Fruit fly (Drosophila melanogaster) whole organism, embryonic: ENCODE data around the gene Coq7.

Experiments used
- BEAF-32 ChIP-seq: fragments of 200-800 bp; sonication (Bioruptor generic); optimal IDR thresholded peaks from 3 replicates; lab custom pipeline; 2017; ENCODE audit warnings: missing biosample characterization, missing genetic modification characterization, mild to moderate bottlenecking, moderate library complexity, missing genetic modification reagents
- Bgb ChIP-seq: fragments of 200-800 bp; sonication (Bioruptor generic); IDR thresholded peaks from 2 replicates; pipeline ENCODE4 v1.3.6; 2022; ENCODE audit warnings: missing biosample characterization, missing genetic modification characterization; ENCODE audit not compliant: partially characterized antibody
- Bteb2 ChIP-seq: fragments of 200-800 bp; sonication (Bioruptor generic); optimal IDR thresholded peaks from 2 replicates; lab custom pipeline; 2016; ENCODE audit warnings: missing biosample characterization, missing genetic modification characterization
- CG10147 ChIP-seq: fragments of 200-800 bp; sonication (Bioruptor generic); optimal IDR thresholded peaks from 2 replicates; lab custom pipeline; 2019; ENCODE audit warnings: missing biosample characterization, mild to moderate bottlenecking, missing genetic modification characterization, moderate library complexity
- CG11093 ChIP-seq: fragments of 200-800 bp; sonication (Bioruptor generic); IDR thresholded peaks from 3 replicates; pipeline ENCODE4 v1.3.6; 2022; ENCODE audit warnings: missing biosample characterization, missing genetic modification characterization
- CG13296 ChIP-seq: fragments of 200-800 bp; sonication (Bioruptor generic); optimal IDR thresholded peaks from 3 replicates; lab custom pipeline; 2018; ENCODE audit warnings: missing biosample characterization, mild to moderate bottlenecking, missing genetic modification characterization
- CG15601 ChIP-seq: fragments of 200-800 bp; sonication (Bioruptor generic); optimal IDR thresholded peaks from 3 replicates; lab custom pipeline; 2019; ENCODE audit warnings: missing biosample characterization, mild to moderate bottlenecking, missing genetic modification characterization, moderate library complexity
- CG16863 ChIP-seq: fragments of 200-800 bp; sonication (Bioruptor generic); optimal IDR thresholded peaks from 3 replicates; lab custom pipeline; 2016; ENCODE audit warnings: missing biosample characterization, missing genetic modification characterization
- CG17802 ChIP-seq: fragments of 200-800 bp; sonication (Bioruptor generic); optimal IDR thresholded peaks from 2 replicates; lab custom pipeline; 2018; ENCODE audit warnings: missing biosample characterization, mild to moderate bottlenecking, missing genetic modification characterization, moderate library complexity
- CG17829 ChIP-seq: fragments of 200-800 bp; optimal IDR thresholded peaks from 2 replicates; lab custom pipeline; 2019; ENCODE audit warnings: missing biosample characterization, mild to moderate bottlenecking, missing genetic modification characterization, moderate library complexity
- CG18764 ChIP-seq: fragments of 200-800 bp; sonication (Bioruptor generic); optimal IDR thresholded peaks from 3 replicates; lab custom pipeline; 2016; ENCODE audit warnings: missing biosample characterization, missing genetic modification characterization
- CG30403 ChIP-seq: fragments of 200-800 bp; sonication (Bioruptor generic); optimal IDR thresholded peaks from 3 replicates; lab custom pipeline; 2016; ENCODE audit warnings: missing biosample characterization, missing genetic modification characterization
- CG33213 ChIP-seq: fragments of 200-800 bp; sonication (Bioruptor generic); optimal IDR thresholded peaks from 3 replicates; lab custom pipeline; 2016; ENCODE audit warnings: missing biosample characterization, missing genetic modification characterization
- CG4424 ChIP-seq: fragments of 200-800 bp; sonication (Bioruptor generic); optimal IDR thresholded peaks from 3 replicates; lab custom pipeline; 2016; ENCODE audit warnings: missing biosample characterization, missing genetic modification characterization
- CHES-1-like ChIP-seq: fragments of 200-800 bp; sonication (Bioruptor generic); optimal IDR thresholded peaks from 2 replicates; lab custom pipeline; 2016; ENCODE audit warnings: missing biosample characterization, missing genetic modification characterization
- Dek ChIP-seq: fragments of 200-800 bp; sonication (Bioruptor generic); optimal IDR thresholded peaks from 3 replicates; lab custom pipeline; 2019; ENCODE audit warnings: missing biosample characterization, mild to moderate bottlenecking, missing genetic modification characterization, moderate library complexity
- Dll ChIP-seq: fragments of 200-800 bp; sonication (Bioruptor generic); IDR thresholded peaks from 4 replicates; pipeline ENCODE4 v1.3.6; 2022; ENCODE audit warnings: missing biosample characterization, missing genetic modification characterization; ENCODE audit not compliant: partially characterized antibody
- E2f2 ChIP-seq: fragments of 200-800 bp; sonication (Bioruptor generic); IDR thresholded peaks from 2 replicates; pipeline ENCODE4 v1.3.6; 2022; ENCODE audit warnings: missing biosample characterization, missing genetic modification characterization
- Hand ChIP-seq: fragments of 200-800 bp; sonication (Bioruptor generic); optimal IDR thresholded peaks from 2 replicates; lab custom pipeline; 2017; ENCODE audit warnings: mild to moderate bottlenecking, missing biosample characterization, missing genetic modification reagents, missing genetic modification characterization
- Hr78 ChIP-seq, 2 experiments: fragments of 200-800 bp in 1 of 2; fragments of >200 bp in 1 of 2; sonication (Bioruptor generic) in 1 of 2; optimal IDR thresholded peaks; 2 replicates each; lab custom pipeline; 2017 to 2019; ENCODE audit warnings: missing biosample characterization in 2 of 2, missing genetic modification characterization in 2 of 2, mild to moderate bottlenecking in 1 of 2, moderate library complexity in 1 of 2
- Lim3 ChIP-seq: fragments of 200-800 bp; sonication (Bioruptor generic); IDR thresholded peaks from 2 replicates; pipeline ENCODE4 v1.3.6; 2022; ENCODE audit warnings: missing biosample characterization, missing genetic modification characterization
- Pdp1 ChIP-seq, 2 experiments: fragments of 200-800 bp; sonication (Bioruptor generic); optimal IDR thresholded peaks; 3 replicates each; lab custom pipeline; 2016; ENCODE audit warnings: missing biosample characterization in 2 of 2, missing genetic modification characterization in 2 of 2, mild to moderate bottlenecking in 1 of 2, moderate library complexity in 1 of 2
- Sry-β ChIP-seq: fragments of 200-800 bp; sonication (Bioruptor generic); optimal IDR thresholded peaks from 2 replicates; lab custom pipeline; 2018; ENCODE audit warnings: missing biosample characterization, mild to moderate bottlenecking, missing genetic modification characterization, moderate library complexity
- Ssrp ChIP-seq: fragments of 200-800 bp; sonication (Bioruptor generic); optimal IDR thresholded peaks from 2 replicates; lab custom pipeline; 2018; ENCODE audit warnings: missing biosample characterization, mild to moderate bottlenecking, missing genetic modification characterization, moderate library complexity
- Tbp ChIP-seq: fragments of >200 bp; optimal IDR thresholded peaks from 2 replicates; lab custom pipeline; 2018; ENCODE audit warnings: missing biosample characterization, missing genetic modification characterization
- Trl ChIP-seq, 3 experiments: fragments of >200 bp in 2 of 3; fragments of 200-800 bp in 1 of 3; sonication (Bioruptor generic) in 1 of 3; optimal IDR thresholded peaks; 2 replicates in 1 of 3; 3 replicates in 2 of 3; lab custom pipeline; 2016 to 2017; ENCODE audit warnings: missing biosample characterization in 1 of 3, missing genetic modification characterization in 1 of 3
- ara ChIP-seq: fragments of 200-800 bp; sonication (Bioruptor generic); IDR thresholded peaks from 2 replicates; pipeline ENCODE4 v1.3.6; 2022; ENCODE audit warnings: missing biosample characterization, missing genetic modification characterization
- ato ChIP-seq: fragments of 200-800 bp; sonication (Bioruptor generic); IDR thresholded peaks from 2 replicates; pipeline ENCODE4 v1.3.6; 2022; ENCODE audit warnings: missing biosample characterization, missing genetic modification characterization; ENCODE audit not compliant: partially characterized antibody
- cad ChIP-seq: fragments of >200 bp; optimal IDR thresholded peaks from 2 replicates; lab custom pipeline; 2017; ENCODE audit warnings: missing biosample characterization, missing genetic modification characterization
- cato ChIP-seq: fragments of 200-800 bp; sonication (Bioruptor generic); optimal IDR thresholded peaks from 2 replicates; lab custom pipeline; 2016; ENCODE audit warnings: missing biosample characterization, missing genetic modification characterization, borderline replicate concordance
- chif ChIP-seq, 2 experiments: fragments of 200-800 bp; sonication (Bioruptor generic); optimal IDR thresholded peaks; 3 replicates each; lab custom pipeline; 2016; ENCODE audit warnings: missing biosample characterization in 2 of 2, missing genetic modification characterization in 2 of 2
- dimm ChIP-seq: fragments of 200-800 bp; sonication (Bioruptor generic); IDR thresholded peaks from 2 replicates; pipeline ENCODE4 v1.3.6; 2022; ENCODE audit warnings: missing biosample characterization, missing genetic modification characterization
- ftz-f1 ChIP-seq: fragments of 200-800 bp; sonication (Bioruptor generic); optimal IDR thresholded peaks from 2 replicates; lab custom pipeline; 2016; ENCODE audit warnings: missing biosample characterization, missing genetic modification characterization
- hbn ChIP-seq: fragments of 200-800 bp; sonication (Bioruptor generic); IDR thresholded peaks from 2 replicates; pipeline ENCODE4 v1.3.6; 2022; ENCODE audit warnings: missing biosample characterization, missing genetic modification characterization; ENCODE audit not compliant: partially characterized antibody
- hth ChIP-seq: fragments of >200 bp; optimal IDR thresholded peaks from 2 replicates; lab custom pipeline; 2017; ENCODE audit warnings: inconsistent platforms
- luna ChIP-seq: fragments of 200-800 bp; sonication (Bioruptor generic); optimal IDR thresholded peaks from 2 replicates; lab custom pipeline; 2016; ENCODE audit warnings: missing biosample characterization, missing genetic modification characterization
- pho ChIP-seq: fragments of 200-800 bp; sonication (Bioruptor generic); optimal IDR thresholded peaks from 2 replicates; lab custom pipeline; 2016; ENCODE audit warnings: missing biosample characterization, missing genetic modification characterization
- prd ChIP-seq, 3 experiments: fragments of >200 bp in 2 of 3; fragments of 200-800 bp in 1 of 3; sonication (Bioruptor generic) in 1 of 3; optimal IDR thresholded peaks in 2 of 3; IDR thresholded peaks in 1 of 3; 2 replicates in 2 of 3; 3 replicates in 1 of 3; pipeline versions ENCODE4 v1.3.6 to Lab custom; 2017 to 2022; ENCODE audit warnings: missing biosample characterization in 1 of 3, missing genetic modification characterization in 1 of 3
- rib ChIP-seq: fragments of 200-800 bp; sonication (Bioruptor generic); IDR thresholded peaks from 2 replicates; pipeline ENCODE4 v1.3.6; 2022; ENCODE audit warnings: missing biosample characterization, missing genetic modification characterization
- run ChIP-seq: fragments of 200-800 bp; sonication (Bioruptor generic); optimal IDR thresholded peaks from 3 replicates; lab custom pipeline; 2018; ENCODE audit warnings: missing biosample characterization, mild to moderate bottlenecking, missing genetic modification characterization
- sens ChIP-seq: fragments of 200-800 bp; sonication (Bioruptor generic); peaks from one replicate; lab custom pipeline; 2016; ENCODE audit warnings: missing biosample characterization, missing genetic modification characterization
- shn ChIP-seq: fragments of 200-800 bp; sonication (Bioruptor generic); optimal IDR thresholded peaks from 3 replicates; lab custom pipeline; 2016; ENCODE audit warnings: missing biosample characterization, missing genetic modification characterization
- sob ChIP-seq: fragments of 200-800 bp; sonication (Bioruptor generic); IDR thresholded peaks from 2 replicates; pipeline ENCODE4 v1.3.6; 2022; ENCODE audit warnings: missing biosample characterization, missing genetic modification characterization
- stc ChIP-seq: fragments of 200-800 bp; sonication (Bioruptor generic); IDR thresholded peaks from 2 replicates; pipeline ENCODE4 v1.3.6; 2022; ENCODE audit warnings: missing biosample characterization, missing genetic modification characterization
- toy ChIP-seq: fragments of 200-800 bp; sonication (Bioruptor generic); IDR thresholded peaks from 2 replicates; pipeline ENCODE4 v1.3.6; 2022; ENCODE audit warnings: missing biosample characterization, missing genetic modification characterization
- ttk ChIP-seq: fragments of 200-800 bp; sonication (Bioruptor generic); IDR thresholded peaks from 2 replicates; pipeline ENCODE4 v2.1.2; 2022; ENCODE audit warnings: missing biosample characterization, missing genetic modification characterization
- tup ChIP-seq: fragments of 200-800 bp; sonication (Bioruptor generic); optimal IDR thresholded peaks from 2 replicates; lab custom pipeline; 2016; ENCODE audit warnings: missing biosample characterization, mild to moderate bottlenecking, missing genetic modification characterization, moderate library complexity
- wek ChIP-seq: fragments of 200-800 bp; sonication (Bioruptor generic); optimal IDR thresholded peaks from 3 replicates; lab custom pipeline; 2018; ENCODE audit warnings: missing biosample characterization, mild to moderate bottlenecking, missing genetic modification characterization, moderate library complexity

Gene Coq7

dm6 chrX:6804485-6805295 is 33.7 kb downstream of the Coq7 start (continued):
- TF ChIP-seq Trl (optimal IDR thresholded peaks at IDR 0.05; lab: Kevin White, UChicago): peak; percentile 70 to 74
- TF ChIP-seq Trl (GFP tag; optimal IDR thresholded peaks at IDR 0.05; lab: Kevin White, UChicago): peak; percentile 58
- no peak for TF ChIP-seq Bgb (GFP tag; lab: Robert Waterston, UW)
- peak; percentile 57 to 81 for TF ChIP-seq chif (GFP tag; optimal IDR thresholded peaks at IDR 0.05; lab: Kevin White, UChicago)
- TF ChIP-seq run (tag; lab: Kevin White, UChicago): peak; percentile 33
- peak; percentile 51 for TF ChIP-seq Dek (tag; lab: Kevin White, UChicago)
- peak; percentile 80; the same call in 2 of the 3 replicates for TF ChIP-seq CG11093 (GFP tag; lab: Robert Waterston, UW)
- peak; percentile 87 for TF ChIP-seq sob (GFP tag; lab: Robert Waterston, UW)
- TF ChIP-seq CG17802 (tag; lab: Kevin White, UChicago): peak; percentile 34
- peak; percentile 54; the same call in 1 of the 2 replicates for TF ChIP-seq E2f2 (GFP tag; lab: Robert Waterston, UW)
- TF ChIP-seq tup (GFP tag; lab: Kevin White, UChicago): peak; percentile 46
- peak; percentile 32 for TF ChIP-seq CG18764 (GFP tag; lab: Kevin White, UChicago)
- TF ChIP-seq CHES-1-like (GFP tag; lab: Kevin White, UChicago): peak; percentile 61
- TF ChIP-seq pho (GFP tag; lab: Kevin White, UChicago): peak; percentile 66
- TF ChIP-seq CG33213 (GFP tag; lab: Kevin White, UChicago): peak; percentile 56
- TF ChIP-seq CG4424: peak; percentile 70
- TF ChIP-seq wek (GFP tag; lab: Kevin White, UChicago): peak; percentile 47
- TF ChIP-seq cad: no peak
- no peak for TF ChIP-seq Sry-β
- peak; percentile 60 for TF ChIP-seq Ssrp
- TF ChIP-seq toy (GFP tag; lab: Robert Waterston, UW): peak; percentile 69; the same call in 1 of the 2 replicates
- TF ChIP-seq Tbp (GFP tag; lab: Kevin White, UChicago): no peak
- no peak for TF ChIP-seq prd (optimal IDR thresholded peaks at IDR 0.05; lab: Kevin White, UChicago)
- TF ChIP-seq prd (GFP tag; IDR thresholded peaks at IDR 0.05; lab: Robert Waterston, UW): peak; percentile 93
- peak; percentile 62 for TF ChIP-seq Lim3 (GFP tag; lab: Robert Waterston, UW)
- peak in 1 of 2 experiments; percentile 62 for TF ChIP-seq Pdp1 (GFP tag; optimal IDR thresholded peaks at IDR 0.05; lab: Kevin White, UChicago)
- no peak for TF ChIP-seq hbn (GFP tag; lab: Robert Waterston, UW)
- no peak for TF ChIP-seq Hr78 (GFP tag; optimal IDR thresholded peaks at IDR 0.05; lab: Kevin White, UChicago)
- peak; percentile 66 for TF ChIP-seq CG16863 (GFP tag; lab: Kevin White, UChicago)
- TF ChIP-seq ara: peak; percentile 87
- no peak for TF ChIP-seq ato (GFP tag; lab: Robert Waterston, UW)
- peak; percentile 98 for TF ChIP-seq sens
- TF ChIP-seq dimm: peak; percentile 76
- TF ChIP-seq CG30403 (GFP tag; lab: Kevin White, UChicago): peak; percentile 78
- peak; percentile 30 for TF ChIP-seq cato (GFP tag; lab: Kevin White, UChicago)
- peak; percentile 64 for TF ChIP-seq CG15601 (tag; lab: Kevin White, UChicago)
- peak; percentile 84 for TF ChIP-seq ttk
- TF ChIP-seq Hand: peak; percentile 64
- no peak for TF ChIP-seq hth (lab: Kevin White, UChicago)
- TF ChIP-seq shn (GFP tag; lab: Kevin White, UChicago): peak; percentile 36
- no peak for TF ChIP-seq Dll (GFP tag; lab: Robert Waterston, UW)
- no peak for TF ChIP-seq luna
- TF ChIP-seq rib (GFP tag; lab: Robert Waterston, UW): peak; percentile 78
- peak; percentile 61 for TF ChIP-seq CG13296 (GFP tag; lab: Kevin White, UChicago)
- no peak for TF ChIP-seq ftz-f1 (GFP tag; lab: Kevin White, UChicago)
- TF ChIP-seq Bteb2 (GFP tag; lab: Kevin White, UChicago): peak; percentile 75
- TF ChIP-seq BEAF-32 (GFP tag; lab: Kevin White, UChicago): no peak
- TF ChIP-seq stc (GFP tag; lab: Robert Waterston, UW): peak; percentile 91
- peak; percentile 49 for TF ChIP-seq CG10147 (GFP tag; lab: Kevin White, UChicago)
- TF ChIP-seq CG17829: peak; percentile 79
